Fruit fly (Drosophila melanogaster): ENCODE data around the gene wek.

DNA sequence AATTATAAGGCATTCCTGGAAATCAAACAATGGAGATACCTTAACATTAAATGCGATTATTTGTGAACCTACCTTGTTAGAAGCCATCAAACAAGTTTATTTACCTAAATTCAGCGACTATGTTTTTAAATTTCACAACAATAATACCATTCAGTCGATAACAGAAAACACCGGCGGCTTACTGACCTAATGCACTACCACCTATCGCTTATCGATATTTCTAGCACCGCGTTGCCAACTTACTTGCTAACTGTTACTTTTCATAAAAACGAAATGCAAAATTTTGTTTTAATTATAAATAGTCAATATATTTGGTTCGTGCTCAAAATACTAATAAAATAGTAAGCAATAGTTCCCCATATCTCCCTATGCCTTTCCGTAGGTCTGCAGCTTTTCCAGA lies 2.8 kb upstream of the wek start, which contains the start of gene Ku80:
- TF ChIP-seq CG8478 (optimal IDR thresholded peaks at IDR 0.05): no peak
- no peak for TF ChIP-seq CTCF (optimal IDR thresholded peaks at IDR 0.05)
